Worm (Caenorhabditis elegans): ENCODE measurements around the gene col-156.
"Not testable (repeated sequence)": the region's sequence is repeated elsewhere in the genome, so short reads cannot be mapped to it uniquely, and the experiment has no call there.

col-156 gene

ce11 chrV:11486680-11487079 is 36.5 kb upstream of the col-156 start, which contains the start of gene T11F9.10:
TSS of gene T11F9.10 (plus strand) at chrV:11486980.
- TF ChIP-seq nhr-10 (tag; optimal IDR thresholded peaks at IDR 0.05) (no peak), egl-27 (tag; optimal IDR thresholded peaks at IDR 0.05) (no peak), ztf-1 (GFP tag; conservative IDR thresholded peaks at IDR 0.05) (no peak), lin-11 (tag; optimal IDR thresholded peaks at IDR 0.05) (no peak), sma-9 (GFP tag; optimal IDR thresholded peaks at IDR 0.05) (no peak), sma-9 (tag; optimal IDR thresholded peaks at IDR 0.05) (no peak), skn-1 (tag; optimal IDR thresholded peaks at IDR 0.05) (no peak), mbf-1 (tag; optimal IDR thresholded peaks at IDR 0.05) (no peak), C34F6.9 (tag; optimal IDR thresholded peaks at IDR 0.05) (no peak), aly-2 (tag; optimal IDR thresholded peaks at IDR 0.05) (no peak), mdl-1 (tag; optimal IDR thresholded peaks at IDR 0.05) (no peak), sem-4 (tag; optimal IDR thresholded peaks at IDR 0.05) (no peak), ztf-11 (tag; optimal IDR thresholded peaks at IDR 0.05) (no peak), ceh-82 (tag; optimal IDR thresholded peaks at IDR 0.05) (no peak), unc-55 (GFP tag; optimal IDR thresholded peaks at IDR 0.05) (no peak), nhr-11 (tag; optimal IDR thresholded peaks at IDR 0.05) (no peak), dmd-4 (tag; optimal IDR thresholded peaks at IDR 0.05) (no peak), blmp-1 (tag; optimal IDR thresholded peaks at IDR 0.05; ENCODE audit: insufficient read depth) (no peak), peb-1 (tag; optimal IDR thresholded peaks at IDR 0.05) (no peak), nhr-77 (tag; optimal IDR thresholded peaks at IDR 0.05) (no peak), mab-5 (tag; optimal IDR thresholded peaks at IDR 0.05) (no peak)

ce11 chrV:11485558-11485957 is 35.4 kb upstream of the col-156 start, which contains the start of gene srh-1:
TSS of gene srh-1 (plus strand) at chrV:11485858.
- TF ChIP-seq lsy-2 (tag; optimal IDR thresholded peaks at IDR 0.05) (no peak), nhr-10 (tag; optimal IDR thresholded peaks at IDR 0.05) (no peak), mab-5 (tag; optimal IDR thresholded peaks at IDR 0.05) (no peak), lin-13 (GFP tag; optimal IDR thresholded peaks at IDR 0.05) (no peak), snpc-4 (tag; optimal IDR thresholded peaks at IDR 0.05) (no peak), nhr-129 (tag; optimal IDR thresholded peaks at IDR 0.05) (no peak)

- TF ChIP-seq unc-62 (GFP tag; optimal IDR thresholded peaks at IDR 0.05) (no peak), lin-13 (GFP tag; optimal IDR thresholded peaks at IDR 0.05) (no peak), skn-1 (tag; optimal IDR thresholded peaks at IDR 0.05) (no peak), Y55F3AM.14 (GFP tag; optimal IDR thresholded peaks at IDR 0.05) (no peak), zag-1 (tag; optimal IDR thresholded peaks at IDR 0.05) (no peak), R02D3.7 (tag; optimal IDR thresholded peaks at IDR 0.05) (no peak), nhr-12 (tag; optimal IDR thresholded peaks at IDR 0.05) (no peak), nhr-237 (tag; optimal IDR thresholded peaks at IDR 0.05) (no peak), lin-39 (tag; optimal IDR thresholded peaks at IDR 0.05) (no peak), mdl-1 (tag; optimal IDR thresholded peaks at IDR 0.05) (no peak), gmeb-1 (tag; optimal IDR thresholded peaks at IDR 0.05) (no peak), nhr-77 (tag; optimal IDR thresholded peaks at IDR 0.05) (no peak), lin-11 (tag; optimal IDR thresholded peaks at IDR 0.05) (no peak), blmp-1 (tag; optimal IDR thresholded peaks at IDR 0.05; ENCODE audit: insufficient read depth) (no peak), sem-4 (tag; optimal IDR thresholded peaks at IDR 0.05) (no peak), lsy-2 (tag; optimal IDR thresholded peaks at IDR 0.05) (no peak), fos-1 (tag; optimal IDR thresholded peaks at IDR 0.05) (no peak), nhr-11 (tag; optimal IDR thresholded peaks at IDR 0.05) (no peak)
Observed at ce11 chrV:11484404-11484803, 34.2 kb upstream of the col-156 start.

ce11 chrV:11483580-11484092 is 33.5 kb upstream of the col-156 start, which contains the start of gene col-157:
TSS of gene col-157 (plus strand) at chrV:11484042.
- TF ChIP-seq elt-1, nhr-129, unc-39 (tag; optimal IDR thresholded peaks at IDR 0.05): not testable (repeated sequence)

- TF ChIP-seq lin-13 (GFP tag; optimal IDR thresholded peaks at IDR 0.05); ama-1 (optimal IDR thresholded peaks at IDR 0.05); nhr-12 (tag; optimal IDR thresholded peaks at IDR 0.05): not testable (repeated sequence)
Observed at ce11 chrV:11480734-11481133, 30.6 kb upstream of the col-156 start, which contains the start of gene T11F9.14. TSS of gene T11F9.14 (minus strand) at chrV:11480834.

Measured in whole organism, L2 larva.